Worm (Caenorhabditis elegans): ENCODE data around the gene C35D6.3.

- no peak for TF ChIP-seq pha-4 (tag; optimal IDR thresholded peaks at IDR 0.05)
- TF ChIP-seq ces-1 (GFP tag; optimal IDR thresholded peaks at IDR 0.05) = no peak
- no peak for TF ChIP-seq elt-3 (tag; optimal IDR thresholded peaks at IDR 0.05)
- no peak for TF ChIP-seq mep-1 (tag; optimal IDR thresholded peaks at IDR 0.05)
- no peak for TF ChIP-seq nhr-237 (tag; optimal IDR thresholded peaks at IDR 0.05)
- TF ChIP-seq ztf-11 (tag; optimal IDR thresholded peaks at IDR 0.05) = no peak
- TF ChIP-seq lsy-2 (tag; optimal IDR thresholded peaks at IDR 0.05) = no peak
- no peak for TF ChIP-seq unc-39 (tag; optimal IDR thresholded peaks at IDR 0.05)
- no peak for TF ChIP-seq hlh-1 (tag; optimal IDR thresholded peaks at IDR 0.05)
- no peak for TF ChIP-seq M03D4.4 (tag; optimal IDR thresholded peaks at IDR 0.05)
- no peak for TF ChIP-seq unc-62 (GFP tag; optimal IDR thresholded peaks at IDR 0.05)
- TF ChIP-seq lin-13 (tag; optimal IDR thresholded peaks at IDR 0.05) = no peak
- no peak for TF ChIP-seq lin-32 (GFP tag; optimal IDR thresholded peaks at IDR 0.05)
- TF ChIP-seq nhr-76 (tag; optimal IDR thresholded peaks at IDR 0.05) = no peak
These were observed 18.1 kb upstream of the C35D6.3 start, which contains the start of gene K03D3.2 for ce11 chrIV:16328519-16328918.

Data from whole organism, mixed stage, embryonic.